Worm (Caenorhabditis elegans): ENCODE measurements around the gene sri-54.
A peak's percentile ranks its signal among the peaks of the same experiment; 100 is the strongest.

Gene sri-54

ce11 chrII:3108101-3108500 lies 29.6 kb downstream of the sri-54 start:
- TF ChIP-seq flt-1 (GFP tag; IDR thresholded peaks at IDR 0.05) = no peak
- TF ChIP-seq tab-1 (GFP tag; IDR thresholded peaks at IDR 0.05) = 0 out of 2 replicates have a peak, but pooled peaks have one; percentile 47

ce11 chrII:3105765-3106164 lies 31.9 kb downstream of the sri-54 start, which contains the start of gene clec-122:
Gene clec-122 (plus strand): TSS chrII:3106065.
- no peak for TF ChIP-seq T22C8.4 (GFP tag; IDR thresholded peaks at IDR 0.05)
- no peak for TF ChIP-seq ztf-23 (GFP tag; IDR thresholded peaks at IDR 0.05)
- TF ChIP-seq cog-1 (tag; optimal IDR thresholded peaks at IDR 0.05) = no peak
- no peak for TF ChIP-seq klf-2 (GFP tag; conservative IDR thresholded peaks at IDR 0.05)
- no peak for TF ChIP-seq flt-1 (GFP tag; IDR thresholded peaks at IDR 0.05)
- no peak for TF ChIP-seq med-1 (GFP tag; optimal IDR thresholded peaks at IDR 0.05; ENCODE audit: insufficient read depth)
- TF ChIP-seq tab-1 (GFP tag; IDR thresholded peaks at IDR 0.05) = no peak
- TF ChIP-seq ztf-29 (GFP tag; IDR thresholded peaks at IDR 0.05) = no peak
- TF ChIP-seq ref-1 (GFP tag; conservative IDR thresholded peaks at IDR 0.05) = no peak

ce11 chrII:3102018-3102417 lies 35.7 kb downstream of the sri-54 start, which contains the start of gene clec-121:
Gene clec-121 (plus strand): TSS chrII:3102318.
- TF ChIP-seq flt-1 (GFP tag; IDR thresholded peaks at IDR 0.05) = no peak
- TF ChIP-seq cog-1 (tag; optimal IDR thresholded peaks at IDR 0.05) = no peak
- no peak for TF ChIP-seq med-1 (GFP tag; optimal IDR thresholded peaks at IDR 0.05; ENCODE audit: insufficient read depth)
- TF ChIP-seq klf-2 (GFP tag; conservative IDR thresholded peaks at IDR 0.05) = no peak
- TF ChIP-seq tab-1 (GFP tag; IDR thresholded peaks at IDR 0.05) = no peak
- no peak for TF ChIP-seq ztf-29 (GFP tag; IDR thresholded peaks at IDR 0.05)
- TF ChIP-seq T22C8.4 (GFP tag; IDR thresholded peaks at IDR 0.05) = no peak
- TF ChIP-seq ztf-23 (GFP tag; IDR thresholded peaks at IDR 0.05) = no peak
- no peak for TF ChIP-seq ref-1 (GFP tag; conservative IDR thresholded peaks at IDR 0.05)

- TF ChIP-seq cog-1 (tag; optimal IDR thresholded peaks at IDR 0.05) (no peak), klf-2 (GFP tag; conservative IDR thresholded peaks at IDR 0.05) (no peak), flt-1 (GFP tag; IDR thresholded peaks at IDR 0.05) (no peak), ztf-29 (GFP tag; IDR thresholded peaks at IDR 0.05) (no peak), ztf-23 (GFP tag; IDR thresholded peaks at IDR 0.05) (no peak), med-1 (GFP tag; optimal IDR thresholded peaks at IDR 0.05; ENCODE audit: insufficient read depth) (no peak), tab-1 (GFP tag; IDR thresholded peaks at IDR 0.05) (no peak), ref-1 (GFP tag; conservative IDR thresholded peaks at IDR 0.05) (no peak), T22C8.4 (GFP tag; IDR thresholded peaks at IDR 0.05) (no peak)
Observed at ce11 chrII:3100546-3100945, 37.2 kb downstream of the sri-54 start, which contains the start of gene srg-24. Gene srg-24 (minus strand): TSS chrII:3100646.

- no peak for TF ChIP-seq cog-1 (tag; optimal IDR thresholded peaks at IDR 0.05)
- no peak for TF ChIP-seq flt-1 (GFP tag; IDR thresholded peaks at IDR 0.05)
- no peak for TF ChIP-seq ztf-29 (GFP tag; IDR thresholded peaks at IDR 0.05)
- TF ChIP-seq ztf-23 (GFP tag; IDR thresholded peaks at IDR 0.05) = no peak
- TF ChIP-seq klf-2 (GFP tag; conservative IDR thresholded peaks at IDR 0.05) = no peak
- no peak for TF ChIP-seq tab-1 (GFP tag; IDR thresholded peaks at IDR 0.05)
- no peak for TF ChIP-seq med-1 (GFP tag; optimal IDR thresholded peaks at IDR 0.05; ENCODE audit: insufficient read depth)
- no peak for TF ChIP-seq ref-1 (GFP tag; conservative IDR thresholded peaks at IDR 0.05)
- no peak for TF ChIP-seq T22C8.4 (GFP tag; IDR thresholded peaks at IDR 0.05)
Observed at ce11 chrII:3096857-3097256, 40.8 kb downstream of the sri-54 start, which contains the start of gene Y25C1A.14. Gene Y25C1A.14 (minus strand): TSS chrII:3096957.

- TF ChIP-seq ztf-29 (GFP tag; IDR thresholded peaks at IDR 0.05) (no peak), flt-1 (GFP tag; IDR thresholded peaks at IDR 0.05) (no peak), tab-1 (GFP tag; IDR thresholded peaks at IDR 0.05) (no peak), ztf-23 (GFP tag; IDR thresholded peaks at IDR 0.05) (no peak), klf-2 (GFP tag; conservative IDR thresholded peaks at IDR 0.05) (no peak), med-1 (GFP tag; optimal IDR thresholded peaks at IDR 0.05; ENCODE audit: insufficient read depth) (no peak), T22C8.4 (GFP tag; IDR thresholded peaks at IDR 0.05) (no peak), ref-1 (GFP tag; conservative IDR thresholded peaks at IDR 0.05) (no peak), cog-1 (tag; optimal IDR thresholded peaks at IDR 0.05) (no peak)
Observed at ce11 chrII:3096060-3096459, 41.6 kb downstream of the sri-54 start, which contains the start of gene srg-23. Gene srg-23 (minus strand): TSS chrII:3096160.

- TF ChIP-seq med-1 (GFP tag; optimal IDR thresholded peaks at IDR 0.05; ENCODE audit: insufficient read depth) (no peak), cog-1 (tag; optimal IDR thresholded peaks at IDR 0.05) (no peak), T22C8.4 (GFP tag; IDR thresholded peaks at IDR 0.05) (no peak), tab-1 (GFP tag; IDR thresholded peaks at IDR 0.05) (no peak), ref-1 (GFP tag; conservative IDR thresholded peaks at IDR 0.05) (no peak), klf-2 (GFP tag; conservative IDR thresholded peaks at IDR 0.05) (no peak), ztf-29 (GFP tag; IDR thresholded peaks at IDR 0.05) (no peak), ztf-23 (GFP tag; IDR thresholded peaks at IDR 0.05) (no peak), flt-1 (GFP tag; IDR thresholded peaks at IDR 0.05) (no peak)
Observed at ce11 chrII:3093352-3093751, 44.4 kb downstream of the sri-54 start, which contains the start of gene srg-22. Gene srg-22 (minus strand): TSS chrII:3093452.

ce11 chrII:3091268-3091667 lies 46.4 kb downstream of the sri-54 start, which contains the start of gene srg-21:
Gene srg-21 (minus strand): TSS chrII:3091368.
- no peak for TF ChIP-seq T22C8.4 (GFP tag; IDR thresholded peaks at IDR 0.05)
- no peak for TF ChIP-seq tab-1 (GFP tag; IDR thresholded peaks at IDR 0.05)
- TF ChIP-seq ztf-29 (GFP tag; IDR thresholded peaks at IDR 0.05) = no peak
- TF ChIP-seq flt-1 (GFP tag; IDR thresholded peaks at IDR 0.05) = no peak
- no peak for TF ChIP-seq cog-1 (tag; optimal IDR thresholded peaks at IDR 0.05)
- TF ChIP-seq ztf-23 (GFP tag; IDR thresholded peaks at IDR 0.05) = no peak
- no peak for TF ChIP-seq klf-2 (GFP tag; conservative IDR thresholded peaks at IDR 0.05)
- TF ChIP-seq ref-1 (GFP tag; conservative IDR thresholded peaks at IDR 0.05) = no peak
- no peak for TF ChIP-seq med-1 (GFP tag; optimal IDR thresholded peaks at IDR 0.05; ENCODE audit: insufficient read depth)

- TF ChIP-seq ztf-23 (GFP tag; IDR thresholded peaks at IDR 0.05) = no peak
- no peak for TF ChIP-seq T22C8.4 (GFP tag; IDR thresholded peaks at IDR 0.05)
- no peak for TF ChIP-seq ztf-29 (GFP tag; IDR thresholded peaks at IDR 0.05)
- TF ChIP-seq cog-1 (tag; optimal IDR thresholded peaks at IDR 0.05) = no peak
- TF ChIP-seq klf-2 (GFP tag; conservative IDR thresholded peaks at IDR 0.05) = no peak
- TF ChIP-seq ref-1 (GFP tag; conservative IDR thresholded peaks at IDR 0.05) = no peak
- no peak for TF ChIP-seq tab-1 (GFP tag; IDR thresholded peaks at IDR 0.05)
- TF ChIP-seq flt-1 (GFP tag; IDR thresholded peaks at IDR 0.05) = no peak
- no peak for TF ChIP-seq med-1 (GFP tag; optimal IDR thresholded peaks at IDR 0.05; ENCODE audit: insufficient read depth)
Observed at ce11 chrII:3087134-3087533, 50.6 kb downstream of the sri-54 start.

Measured in whole organism, midembryonic.